Worm (Caenorhabditis elegans): ENCODE data around the gene lap-2.
A peak's percentile ranks its signal among the peaks of the same experiment; 100 is the strongest.

The lap-2 gene

ce11 chrV:13085227-13085640 lies 41.7 kb downstream of the lap-2 start:
- TF ChIP-seq madf-9 (GFP tag; conservative IDR thresholded peaks at IDR 0.05) (no peak), mxl-3 (GFP tag; optimal IDR thresholded peaks at IDR 0.05) (peak; percentile 52), lsy-2 (tag; optimal IDR thresholded peaks at IDR 0.05) (peak in 1 of 2 experiments; percentile 1), saeg-2 (GFP tag; IDR thresholded peaks at IDR 0.05) (0 out of 2 replicates have a peak, but pooled peaks have one; percentile 39), nhr-10 (tag; optimal IDR thresholded peaks at IDR 0.05) (peak; percentile 7), mdt-29 (GFP tag; IDR thresholded peaks at IDR 0.05) (no peak), mep-1 (tag; optimal IDR thresholded peaks at IDR 0.05) (peak; percentile 35), mdl-1 (tag; optimal IDR thresholded peaks at IDR 0.05) (peak in 1 of 2 experiments; percentile 31), dpl-1 (GFP tag; optimal IDR thresholded peaks at IDR 0.05) (no peak), hlh-11 (tag; optimal IDR thresholded peaks at IDR 0.05) (peak; percentile 75), ama-1 (optimal IDR thresholded peaks at IDR 0.05) (peak; percentile 12), spr-1 (tag; optimal IDR thresholded peaks at IDR 0.05) (no peak), lin-39 (tag; optimal IDR thresholded peaks at IDR 0.05) (no peak), nhr-11 (tag; optimal IDR thresholded peaks at IDR 0.05) (no peak), rbr-2 (tag; optimal IDR thresholded peaks at IDR 0.05) (no peak), pqm-1 (tag; optimal IDR thresholded peaks at IDR 0.05) (peak; percentile 54), dmd-6 (GFP tag; IDR thresholded peaks at IDR 0.05) (peak; percentile 85), nhr-48 (tag; optimal IDR thresholded peaks at IDR 0.05) (no peak), arid-1 (GFP tag; conservative IDR thresholded peaks at IDR 0.05) (no peak), T20F7.1 (GFP tag; optimal IDR thresholded peaks at IDR 0.05) (peak; percentile 25), daf-16 (GFP tag; optimal IDR thresholded peaks at IDR 0.05) (no peak), daf-16 (tag; optimal IDR thresholded peaks at IDR 0.05) (peak; percentile 77), nhr-77 (tag; optimal IDR thresholded peaks at IDR 0.05) (no peak), php-3 (GFP tag; IDR thresholded peaks at IDR 0.05) (0 out of 2 replicates have a peak, but pooled peaks have one; percentile 14), nhr-28 (tag; optimal IDR thresholded peaks at IDR 0.05) (peak; percentile 71), attf-4 (tag; optimal IDR thresholded peaks at IDR 0.05) (no peak), pha-4 (GFP tag; IDR thresholded peaks at IDR 0.05) (no peak), pha-4 (tag; optimal IDR thresholded peaks at IDR 0.05) (no peak), tra-1 (GFP tag; IDR thresholded peaks at IDR 0.05) (peak; percentile 69; the same call in 1 of the 2 replicates), nhr-41 (GFP tag; IDR thresholded peaks at IDR 0.05) (no peak), set-16 (GFP tag; IDR thresholded peaks at IDR 0.05) (no peak), nhr-102 (tag; optimal IDR thresholded peaks at IDR 0.05) (no peak), dve-1 (tag; optimal IDR thresholded peaks at IDR 0.05; ENCODE audit: insufficient read depth) (peak; percentile 78), F49E8.2 (tag; optimal IDR thresholded peaks at IDR 0.05; ENCODE audit: borderline replicate concordance) (no peak), T26A8.4 (GFP tag; IDR thresholded peaks at IDR 0.05) (no peak), aha-1 (tag) (peak; percentile 87), cey-2 (tag; optimal IDR thresholded peaks at IDR 0.05; ENCODE audit: borderline replicate concordance, insufficient read depth) (peak; percentile 79), mes-2 (tag; optimal IDR thresholded peaks at IDR 0.05; ENCODE audit: poor library complexity, severe bottlenecking) (peak; percentile 16), hlh-30 (tag; optimal IDR thresholded peaks at IDR 0.05; ENCODE audit: insufficient read depth) (peak; percentile 42)

ce11 chrV:13085917-13086552 lies 42.5 kb downstream of the lap-2 start:
- TF ChIP-seq snpc-1.2 (GFP tag; IDR thresholded peaks at IDR 0.05) (peak; percentile 40; the same call in 1 of the 2 replicates), ceh-44 (GFP tag; IDR thresholded peaks at IDR 0.05) (no peak), pha-4 (GFP tag; IDR thresholded peaks at IDR 0.05) (peak; percentile 47; the same call in 1 of the 2 replicates), pha-4 (tag; optimal IDR thresholded peaks at IDR 0.05) (no peak), ceh-32 (tag; optimal IDR thresholded peaks at IDR 0.05; ENCODE audit: poor library complexity) (no peak), madf-5 (GFP tag; IDR thresholded peaks at IDR 0.05) (no peak), hlh-11 (tag; optimal IDR thresholded peaks at IDR 0.05) (peak; percentile 87), T20F7.1 (GFP tag; optimal IDR thresholded peaks at IDR 0.05) (peak; percentile 52), dve-1 (tag; optimal IDR thresholded peaks at IDR 0.05; ENCODE audit: insufficient read depth) (peak; percentile 45), daf-8 (GFP tag; IDR thresholded peaks at IDR 0.05) (no peak), attf-4 (tag; optimal IDR thresholded peaks at IDR 0.05) (no peak), nhr-6 (tag; optimal IDR thresholded peaks at IDR 0.05) (peak; percentile 85), vab-7 (GFP tag; IDR thresholded peaks at IDR 0.05) (no peak), nhr-77 (tag; optimal IDR thresholded peaks at IDR 0.05) (peak; percentile 59), nhr-10 (tag; optimal IDR thresholded peaks at IDR 0.05) (peak; percentile 78), fkh-10 (GFP tag; optimal IDR thresholded peaks at IDR 0.05) (no peak), snpc-4 (tag; optimal IDR thresholded peaks at IDR 0.05) (no peak), hif-1 (tag; optimal IDR thresholded peaks at IDR 0.05) (peak in 1 of 2 experiments; percentile 90), sdz-12 (GFP tag; optimal IDR thresholded peaks at IDR 0.05) (no peak)
